Fruit fly (Drosophila melanogaster): ENCODE measurements around the gene CG9588.

DNA sequence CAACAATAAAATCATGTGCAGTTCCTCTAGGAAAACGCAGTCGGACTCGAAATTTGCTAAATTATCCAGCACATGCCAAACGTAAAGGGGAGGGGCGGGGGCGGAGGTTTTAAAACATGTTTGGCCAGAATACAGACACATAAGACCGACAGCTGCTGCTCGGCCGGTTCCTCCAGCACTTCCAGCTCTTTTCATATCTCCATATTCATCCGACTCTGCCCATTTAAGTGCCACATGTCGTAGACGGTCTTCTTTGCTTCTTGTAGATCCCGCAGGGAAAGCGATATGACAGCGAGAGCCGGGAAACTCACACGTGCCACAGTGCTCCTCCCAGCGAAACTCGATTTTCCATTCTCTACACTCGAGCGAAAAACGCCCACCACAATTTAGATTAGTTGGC lies 42.6 kb upstream of the CG9588 start:
- no peak for TF ChIP-seq CG12605 (GFP tag; IDR thresholded peaks at IDR 0.05)
- TF ChIP-seq CG15710 (tag; optimal IDR thresholded peaks at IDR 0.05), result no peak
- no peak for TF ChIP-seq CG9948 (tag; optimal IDR thresholded peaks at IDR 0.05)
- TF ChIP-seq CG4496 (GFP tag; IDR thresholded peaks at IDR 0.05), result no peak
- no peak for TF ChIP-seq Pif1B (GFP tag; optimal IDR thresholded peaks at IDR 0.05)
- TF ChIP-seq fd96Ca (GFP tag; IDR thresholded peaks at IDR 0.05), result no peak
- no peak for TF ChIP-seq CG14655 (GFP tag; optimal IDR thresholded peaks at IDR 0.05)
- TF ChIP-seq gl (tag; optimal IDR thresholded peaks at IDR 0.05), result no peak
- TF ChIP-seq EcR (GFP tag; optimal IDR thresholded peaks at IDR 0.05), result no peak
- TF ChIP-seq CG8301 (tag; optimal IDR thresholded peaks at IDR 0.05), result no peak
- no peak for TF ChIP-seq CG32121 (GFP tag; IDR thresholded peaks at IDR 0.05)
- TF ChIP-seq Ets98B (GFP tag; IDR thresholded peaks at IDR 0.05), result no peak
